Fruit fly (Drosophila melanogaster) whole organism, embryonic: ENCODE measurements around the gene Rh2.
A peak's percentile ranks its signal among the peaks of the same experiment; 100 is the strongest.

Experiments used
- Abd-B ChIP-seq: fragments of 200-800 bp; sonication (Bioruptor generic); optimal IDR thresholded peaks from 2 replicates; lab custom pipeline; 2018; ENCODE audit warnings: missing biosample characterization, mild to moderate bottlenecking, missing genetic modification characterization, moderate library complexity
- Atf-2 ChIP-seq: fragments of 200-800 bp; sonication (Bioruptor generic); optimal IDR thresholded peaks from 2 replicates; lab custom pipeline; 2016; ENCODE audit warnings: missing biosample characterization, missing genetic modification characterization
- Atf3 ChIP-seq: fragments of 200-800 bp; sonication (Bioruptor generic); optimal IDR thresholded peaks from 3 replicates; lab custom pipeline; 2016; ENCODE audit warnings: missing biosample characterization, missing genetic modification characterization
- BEAF-32 ChIP-seq: fragments of 200-800 bp; sonication (Bioruptor generic); optimal IDR thresholded peaks from 3 replicates; lab custom pipeline; 2017; ENCODE audit warnings: missing biosample characterization, missing genetic modification characterization, mild to moderate bottlenecking, moderate library complexity, missing genetic modification reagents
- CG10462 ChIP-seq: fragments of 200-800 bp; sonication (Bioruptor generic); optimal IDR thresholded peaks from 2 replicates; lab custom pipeline; 2016; ENCODE audit warnings: missing biosample characterization, missing genetic modification characterization
- CG10654 ChIP-seq: fragments of 200-800 bp; sonication (Bioruptor generic); optimal IDR thresholded peaks from 2 replicates; lab custom pipeline; 2016; ENCODE audit warnings: missing biosample characterization, missing genetic modification characterization
- CG11504 ChIP-seq: fragments of 200-800 bp; sonication (Bioruptor generic); optimal IDR thresholded peaks from 3 replicates; lab custom pipeline; 2019; ENCODE audit warnings: missing biosample characterization, mild to moderate bottlenecking, missing genetic modification characterization, moderate library complexity
- CG11723 ChIP-seq: fragments of 200-800 bp; sonication (Bioruptor generic); optimal IDR thresholded peaks from 2 replicates; lab custom pipeline; 2017; ENCODE audit warnings: missing biosample characterization, mild to moderate bottlenecking, missing genetic modification characterization
- CG12104 ChIP-seq: fragments of 200-800 bp; sonication (Bioruptor generic); optimal IDR thresholded peaks from 3 replicates; lab custom pipeline; 2016; ENCODE audit warnings: missing biosample characterization, missing genetic modification characterization
- CG12236 ChIP-seq: fragments of 200-800 bp; sonication (Bioruptor generic); optimal IDR thresholded peaks from 2 replicates; lab custom pipeline; 2016; ENCODE audit warnings: missing biosample characterization, missing genetic modification characterization
- CG12659 ChIP-seq: fragments of 200-800 bp; sonication (Bioruptor generic); optimal IDR thresholded peaks from 3 replicates; lab custom pipeline; 2017; ENCODE audit warnings: mild to moderate bottlenecking, missing biosample characterization, missing genetic modification reagents, missing genetic modification characterization
- CG13287 ChIP-seq: fragments of 200-800 bp; sonication (Bioruptor generic); IDR thresholded peaks from 2 replicates; pipeline ENCODE4 v1.3.6; 2022; ENCODE audit warnings: missing biosample characterization, missing genetic modification characterization; ENCODE audit not compliant: partially characterized antibody
- CG1529 ChIP-seq: fragments of 200-800 bp; sonication (Bioruptor generic); optimal IDR thresholded peaks from 3 replicates; lab custom pipeline; 2018; ENCODE audit warnings: missing biosample characterization, missing genetic modification characterization
- CG18599 ChIP-seq: fragments of 200-800 bp; sonication (Bioruptor generic); optimal IDR thresholded peaks from 3 replicates; lab custom pipeline; 2017; ENCODE audit warnings: missing biosample characterization, missing genetic modification characterization, mild to moderate bottlenecking, moderate library complexity, missing genetic modification reagents
- CG18619 ChIP-seq: fragments of 200-800 bp; sonication (Bioruptor generic); optimal IDR thresholded peaks from 3 replicates; lab custom pipeline; 2017; ENCODE audit warnings: missing biosample characterization, mild to moderate bottlenecking, missing genetic modification characterization
- CG2129 ChIP-seq: fragments of 200-800 bp; sonication (Bioruptor generic); IDR thresholded peaks from 2 replicates; pipeline ENCODE4 v1.3.6; 2022; ENCODE audit warnings: missing biosample characterization, missing genetic modification characterization; ENCODE audit not compliant: partially characterized antibody
- CG32532 ChIP-seq: fragments of 200-800 bp; sonication (Bioruptor generic); IDR thresholded peaks from 2 replicates; pipeline ENCODE4 v1.3.6; 2022; ENCODE audit warnings: missing biosample characterization, missing genetic modification characterization
- CG3847 ChIP-seq: fragments of 200-800 bp; sonication (Bioruptor generic); IDR thresholded peaks from 2 replicates; pipeline ENCODE4 v1.3.6; 2022; ENCODE audit warnings: missing biosample characterization, missing genetic modification characterization
- CG4282 ChIP-seq: fragments of 200-800 bp; sonication (Bioruptor generic); optimal IDR thresholded peaks from 2 replicates; lab custom pipeline; 2016; ENCODE audit warnings: missing biosample characterization, missing genetic modification characterization
- D19B ChIP-seq: fragments of 200-800 bp; sonication (Bioruptor generic); optimal IDR thresholded peaks from 2 replicates; lab custom pipeline; 2017; ENCODE audit warnings: missing biosample characterization, mild to moderate bottlenecking, missing genetic modification characterization
- Dfd ChIP-seq, 2 experiments: fragments of >200 bp; optimal IDR thresholded peaks; 2 replicates each; lab custom pipeline; 2017; ENCODE audit warnings: missing biosample characterization in 2 of 2, missing genetic modification characterization in 2 of 2
- Dip3 ChIP-seq: fragments of 200-800 bp; sonication (Bioruptor generic); optimal IDR thresholded peaks from 3 replicates; lab custom pipeline; 2016; ENCODE audit warnings: missing biosample characterization, missing genetic modification characterization
- Dp ChIP-seq: fragments of 200-800 bp; sonication (Bioruptor generic); optimal IDR thresholded peaks from 2 replicates; lab custom pipeline; 2018; ENCODE audit warnings: missing biosample characterization, mild to moderate bottlenecking, missing genetic modification characterization, moderate library complexity
- Fer2 ChIP-seq: fragments of 200-800 bp; sonication (Bioruptor generic); optimal IDR thresholded peaks from 2 replicates; lab custom pipeline; 2018; ENCODE audit warnings: missing biosample characterization, mild to moderate bottlenecking, missing genetic modification characterization, moderate library complexity
- Hsf ChIP-seq: fragments of 200-800 bp; sonication (Bioruptor generic); optimal IDR thresholded peaks from 3 replicates; lab custom pipeline; 2016; ENCODE audit warnings: missing biosample characterization, missing genetic modification characterization
- Jarid2 ChIP-seq: fragments of 200-800 bp; sonication (Bioruptor generic); optimal IDR thresholded peaks from 3 replicates; lab custom pipeline; 2017; ENCODE audit warnings: mild to moderate bottlenecking, missing biosample characterization, missing genetic modification reagents, missing genetic modification characterization
- Kr ChIP-seq: fragments of 200-800 bp; sonication (Bioruptor generic); optimal IDR thresholded peaks from 2 replicates; lab custom pipeline; 2017; ENCODE audit warnings: missing biosample characterization, mild to moderate bottlenecking, missing genetic modification characterization
- MTF-1 ChIP-seq: fragments of 200-800 bp; sonication (Bioruptor generic); optimal IDR thresholded peaks from 2 replicates; lab custom pipeline; 2018; ENCODE audit warnings: missing biosample characterization, mild to moderate bottlenecking, missing genetic modification characterization, borderline replicate concordance
- Meics ChIP-seq: fragments of 200-800 bp; sonication (Bioruptor generic); optimal IDR thresholded peaks from 2 replicates; lab custom pipeline; 2017; ENCODE audit warnings: missing biosample characterization, mild to moderate bottlenecking, missing genetic modification characterization
- Nf-YB ChIP-seq: fragments of 200-800 bp; sonication (Bioruptor generic); optimal IDR thresholded peaks from 3 replicates; lab custom pipeline; 2019; ENCODE audit warnings: missing biosample characterization, mild to moderate bottlenecking, missing genetic modification characterization, moderate library complexity
- Ravus ChIP-seq: fragments of 200-800 bp; sonication (Bioruptor generic); IDR thresholded peaks from 2 replicates; pipeline ENCODE4 v1.3.6; 2022; ENCODE audit warnings: missing biosample characterization, missing genetic modification characterization
- Rfx ChIP-seq: fragments of 200-800 bp; sonication (Bioruptor generic); IDR thresholded peaks from 2 replicates; pipeline ENCODE4 v1.3.6; 2022; ENCODE audit warnings: missing biosample characterization, missing genetic modification characterization
- Vsx1 ChIP-seq: fragments of 200-800 bp; sonication (Bioruptor generic); optimal IDR thresholded peaks from 2 replicates; lab custom pipeline; 2017; ENCODE audit warnings: missing biosample characterization, mild to moderate bottlenecking, missing genetic modification characterization, missing genetic modification reagents
- Xbp1 ChIP-seq: fragments of 200-800 bp; sonication (Bioruptor generic); optimal IDR thresholded peaks from 3 replicates; lab custom pipeline; 2016; ENCODE audit warnings: missing biosample characterization, mild to moderate bottlenecking, missing genetic modification characterization
- ase ChIP-seq: fragments of 200-800 bp; sonication (Bioruptor generic); IDR thresholded peaks from 3 replicates; pipeline ENCODE4 v1.3.6; 2022; ENCODE audit warnings: missing biosample characterization, missing genetic modification characterization
- br ChIP-seq: fragments of >200 bp; optimal IDR thresholded peaks from 2 replicates; lab custom pipeline; 2017
- croc ChIP-seq: fragments of 200-800 bp; sonication (Bioruptor generic); conservative IDR thresholded peaks from 3 replicates; pipeline ENCODE4 v1.3.6; 2022; ENCODE audit warnings: missing biosample characterization, missing genetic modification characterization
- da ChIP-seq: fragments of 200-800 bp; sonication (Bioruptor generic); optimal IDR thresholded peaks from 2 replicates; lab custom pipeline; 2016; ENCODE audit warnings: missing biosample characterization, missing genetic modification characterization
- en ChIP-seq: fragments of 200-800 bp; sonication (Bioruptor generic); optimal IDR thresholded peaks from 2 replicates; lab custom pipeline; 2016; ENCODE audit warnings: missing biosample characterization, missing genetic modification characterization
- fd96Cb ChIP-seq: fragments of 200-800 bp; sonication (Bioruptor generic); optimal IDR thresholded peaks from 2 replicates; lab custom pipeline; 2018; ENCODE audit warnings: missing biosample characterization, mild to moderate bottlenecking, missing genetic modification characterization, moderate library complexity
- hth ChIP-seq: fragments of >200 bp; optimal IDR thresholded peaks from 2 replicates; lab custom pipeline; 2017; ENCODE audit warnings: inconsistent platforms
- klu ChIP-seq: fragments of 200-800 bp; sonication (Bioruptor generic); IDR thresholded peaks from 2 replicates; pipeline ENCODE4 v1.3.6; 2022; ENCODE audit warnings: missing biosample characterization, missing genetic modification characterization
- maf-S ChIP-seq: fragments of 200-800 bp; sonication (Bioruptor generic); optimal IDR thresholded peaks from 2 replicates; lab custom pipeline; 2016; ENCODE audit warnings: missing biosample characterization, missing genetic modification characterization
- mld ChIP-seq: fragments of 200-800 bp; sonication (Bioruptor generic); IDR thresholded peaks from 3 replicates; pipeline ENCODE4 v1.3.6; 2022; ENCODE audit warnings: missing biosample characterization, missing genetic modification characterization; ENCODE audit not compliant: partially characterized antibody
- nerfin-1 ChIP-seq: fragments of 200-800 bp; sonication (Bioruptor generic); optimal IDR thresholded peaks from 3 replicates; lab custom pipeline; 2019; ENCODE audit warnings: missing biosample characterization, mild to moderate bottlenecking, missing genetic modification characterization, moderate library complexity
- p53 ChIP-seq: fragments of 200-800 bp; sonication (Bioruptor generic); optimal IDR thresholded peaks from 2 replicates; lab custom pipeline; 2016; ENCODE audit warnings: missing biosample characterization, missing genetic modification characterization
- salm ChIP-seq: fragments of 200-800 bp; sonication (Bioruptor generic); optimal IDR thresholded peaks from 2 replicates; lab custom pipeline; 2018; ENCODE audit warnings: missing biosample characterization, mild to moderate bottlenecking, missing genetic modification characterization
- sd ChIP-seq: fragments of 200-800 bp; sonication (Bioruptor generic); optimal IDR thresholded peaks from 3 replicates; lab custom pipeline; 2018; ENCODE audit warnings: missing biosample characterization, mild to moderate bottlenecking, missing genetic modification characterization, moderate library complexity
- slou ChIP-seq: fragments of 200-800 bp; sonication (Bioruptor generic); optimal IDR thresholded peaks from 3 replicates; lab custom pipeline; 2016; ENCODE audit warnings: missing biosample characterization, missing genetic modification characterization
- slp2 ChIP-seq: fragments of 200-800 bp; sonication (Bioruptor generic); optimal IDR thresholded peaks from 2 replicates; lab custom pipeline; 2016; ENCODE audit warnings: missing biosample characterization, missing genetic modification characterization
- tgo ChIP-seq: fragments of 200-800 bp; sonication (Bioruptor generic); IDR thresholded peaks from 3 replicates; pipeline ENCODE4 v1.3.6; 2022; ENCODE audit warnings: missing biosample characterization, missing genetic modification characterization

Rh2 gene

dm6 chr3R:18928346-18928917, 29.2 kb downstream of the Rh2 start, which contains the start of gene Mpc1 (continued):
- peak; percentile 39 for TF ChIP-seq sd
- TF ChIP-seq Jarid2, result no peak
- TF ChIP-seq Meics, result no peak
- TF ChIP-seq CG3847 (GFP tag; lab: Robert Waterston, UW), result no peak
- no peak for TF ChIP-seq Atf3 (GFP tag; lab: Kevin White, UChicago)
- no peak for TF ChIP-seq salm (tag; lab: Kevin White, UChicago)
- TF ChIP-seq Nf-YB (GFP tag; lab: Kevin White, UChicago), result no peak
- TF ChIP-seq Dip3 (GFP tag; lab: Kevin White, UChicago), result no peak
- TF ChIP-seq CG11504 (tag; lab: Kevin White, UChicago), result peak; percentile 52
- TF ChIP-seq CG12104 (GFP tag; lab: Kevin White, UChicago), result no peak
- TF ChIP-seq Fer2 (tag; lab: Kevin White, UChicago), result no peak
- TF ChIP-seq CG11723 (GFP tag; lab: Kevin White, UChicago), result no peak
- TF ChIP-seq en (GFP tag; lab: Kevin White, UChicago), result no peak
- no peak for TF ChIP-seq CG32532
- TF ChIP-seq br (lab: Kevin White, UChicago), result no peak
- TF ChIP-seq tgo, result no peak
- TF ChIP-seq CG10654 (GFP tag; lab: Kevin White, UChicago), result no peak
- TF ChIP-seq CG12236, result no peak
- TF ChIP-seq CG2129 (GFP tag; lab: Robert Waterston, UW), result no peak
- TF ChIP-seq Atf-2 (GFP tag; lab: Kevin White, UChicago), result no peak
- no peak for TF ChIP-seq hth (lab: Kevin White, UChicago)
- no peak for TF ChIP-seq Dfd (GFP tag; optimal IDR thresholded peaks at IDR 0.05; lab: Kevin White, UChicago)
- no peak for TF ChIP-seq Ravus
- no peak for TF ChIP-seq nerfin-1 (tag; lab: Kevin White, UChicago)
- TF ChIP-seq D19B (GFP tag; lab: Kevin White, UChicago), result no peak
- TF ChIP-seq CG12659 (GFP tag; lab: Kevin White, UChicago), result peak; percentile 63
- TF ChIP-seq Dp (GFP tag; lab: Kevin White, UChicago), result peak; percentile 69
- TF ChIP-seq Rfx, result peak; percentile 70
- TF ChIP-seq CG18619 (GFP tag; lab: Kevin White, UChicago), result no peak
- TF ChIP-seq Kr, result no peak
- peak; percentile 86 for TF ChIP-seq CG13287 (GFP tag; lab: Robert Waterston, UW)
- no peak for TF ChIP-seq klu (GFP tag; lab: Robert Waterston, UW)
- peak; percentile 17 for TF ChIP-seq CG18599 (GFP tag; lab: Kevin White, UChicago)
- no peak for TF ChIP-seq slp2 (GFP tag; lab: Kevin White, UChicago)
- TF ChIP-seq maf-S (GFP tag; lab: Kevin White, UChicago), result no peak
- TF ChIP-seq croc (GFP tag; lab: Robert Waterston, UW), result no peak
- TF ChIP-seq slou, result no peak
- no peak for TF ChIP-seq CG1529 (GFP tag; lab: Kevin White, UChicago)
- TF ChIP-seq p53, result no peak
- no peak for TF ChIP-seq CG10462 (GFP tag; lab: Kevin White, UChicago)
- TF ChIP-seq CG4282 (GFP tag; lab: Kevin White, UChicago), result no peak
- TF ChIP-seq da (GFP tag; lab: Kevin White, UChicago), result no peak
- TF ChIP-seq Vsx1 (GFP tag; lab: Kevin White, UChicago), result no peak
- peak; percentile 53; the same call in 2 of the 3 replicates for TF ChIP-seq mld
- TF ChIP-seq fd96Cb (tag; lab: Kevin White, UChicago), result no peak
- TF ChIP-seq Hsf (GFP tag; lab: Kevin White, UChicago), result no peak
- TF ChIP-seq Abd-B, result no peak
- no peak for TF ChIP-seq MTF-1 (GFP tag; lab: Kevin White, UChicago)
- peak; percentile 83 for TF ChIP-seq BEAF-32 (GFP tag; lab: Kevin White, UChicago)
- no peak for TF ChIP-seq Xbp1
- TF ChIP-seq ase (GFP tag; lab: Robert Waterston, UW), result no peak
